Fruit fly (Drosophila melanogaster): ENCODE results near the gene CG13829.
A peak's percentile ranks its signal among the peaks of the same experiment; 100 is the strongest.

Gene CG13829

dm6 chr3R:23156347-23156864 is 4.7 kb downstream of the CG13829 start:
- TF ChIP-seq noc (tag; optimal IDR thresholded peaks at IDR 0.05), result no peak

dm6 chr3R:23149021-23149571 is 12.0 kb downstream of the CG13829 start:
- TF ChIP-seq noc (tag; optimal IDR thresholded peaks at IDR 0.05), result no peak

- no peak for TF ChIP-seq noc (tag; optimal IDR thresholded peaks at IDR 0.05)
Observed at dm6 chr3R:23148433-23148832, 12.7 kb downstream of the CG13829 start.

- TF ChIP-seq noc (tag; optimal IDR thresholded peaks at IDR 0.05), result no peak
Observed at dm6 chr3R:23147625-23148024, 13.5 kb downstream of the CG13829 start.

dm6 chr3R:23147058-23147457 is 14.1 kb downstream of the CG13829 start:
- TF ChIP-seq noc (tag; optimal IDR thresholded peaks at IDR 0.05), result no peak

- TF ChIP-seq noc (tag; optimal IDR thresholded peaks at IDR 0.05), result no peak
Observed at dm6 chr3R:23145681-23146080, 15.5 kb downstream of the CG13829 start.

- TF ChIP-seq noc (tag; optimal IDR thresholded peaks at IDR 0.05), result no peak
Observed at dm6 chr3R:23144654-23145053, 16.5 kb downstream of the CG13829 start.

- no peak for TF ChIP-seq noc (tag; optimal IDR thresholded peaks at IDR 0.05)
Observed at dm6 chr3R:23143440-23143839, 17.7 kb downstream of the CG13829 start.

dm6 chr3R:23141678-23142338 is 19.3 kb downstream of the CG13829 start, which contains the start of gene hh:
Gene hh (minus strand): TSS chr3R:23141906.
- no peak for TF ChIP-seq noc (tag; optimal IDR thresholded peaks at IDR 0.05)

- TF ChIP-seq noc (tag; optimal IDR thresholded peaks at IDR 0.05), result no peak
Observed at dm6 chr3R:23141113-23141512, 20.0 kb downstream of the CG13829 start.

- TF ChIP-seq noc (tag; optimal IDR thresholded peaks at IDR 0.05), result peak; percentile 34
Observed at dm6 chr3R:23140280-23140679, 20.9 kb downstream of the CG13829 start.

- peak; percentile 53 for TF ChIP-seq noc (tag; optimal IDR thresholded peaks at IDR 0.05)
Observed at dm6 chr3R:23139634-23140010, 21.5 kb downstream of the CG13829 start.

dm6 chr3R:23138992-23139633 is 22.0 kb downstream of the CG13829 start:
- no peak for TF ChIP-seq noc (tag; optimal IDR thresholded peaks at IDR 0.05)

- no peak for TF ChIP-seq noc (tag; optimal IDR thresholded peaks at IDR 0.05)
Observed at dm6 chr3R:23138439-23138838, 22.7 kb downstream of the CG13829 start.

dm6 chr3R:23134690-23135089 is 26.4 kb downstream of the CG13829 start:
- no peak for TF ChIP-seq noc (tag; optimal IDR thresholded peaks at IDR 0.05)

- no peak for TF ChIP-seq noc (tag; optimal IDR thresholded peaks at IDR 0.05)
Observed at dm6 chr3R:23133301-23133828, 27.8 kb downstream of the CG13829 start.

dm6 chr3R:23132299-23132698 is 28.8 kb downstream of the CG13829 start:
- TF ChIP-seq noc (tag; optimal IDR thresholded peaks at IDR 0.05), result no peak

Data from whole organism, larva.